Worm (Caenorhabditis elegans): ENCODE data around the gene nhr-9.
"Not testable (repeated sequence)": the region's sequence is repeated elsewhere in the genome, so short reads cannot be mapped to it uniquely, and the experiment has no call there.

The nhr-9 gene

DNA sequence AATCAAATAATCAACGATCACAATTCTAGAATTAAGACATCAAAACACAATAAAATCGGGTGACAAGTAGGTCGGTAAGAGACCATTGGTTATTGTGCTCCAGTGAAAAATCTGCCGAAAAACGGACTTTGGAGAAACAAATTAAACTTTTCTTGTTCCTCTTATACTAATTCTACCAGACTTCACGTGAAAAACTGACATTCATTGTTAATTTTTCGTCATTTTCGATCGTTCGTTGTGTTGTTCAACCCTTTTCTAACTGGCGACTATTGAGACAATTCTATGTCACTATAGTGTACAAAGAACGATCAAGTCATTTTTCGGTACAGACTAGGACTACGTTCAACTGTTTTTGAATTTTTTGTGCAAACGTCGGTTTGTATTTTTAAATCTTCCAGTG lies 25.2 kb downstream of the nhr-9 start:
- TF ChIP-seq unc-62 (GFP tag; optimal IDR thresholded peaks at IDR 0.05) = no peak

- TF ChIP-seq unc-62 (GFP tag; optimal IDR thresholded peaks at IDR 0.05) = no peak
Observed at ce11 chrIII:7122860-7123259, 27.6 kb downstream of the nhr-9 start, which contains the start of the genes B0280.9 and rpia-1. TSS of gene B0280.9 (minus strand) at chrIII:7122895. TSS of gene rpia-1 (plus strand) at chrIII:7123128.

- no peak for TF ChIP-seq unc-62 (GFP tag; optimal IDR thresholded peaks at IDR 0.05)
Observed at ce11 chrIII:7124364-7124763, 29.1 kb downstream of the nhr-9 start, which contains the start of gene B0280.2. TSS of gene B0280.2 (plus strand) at chrIII:7124664.

- TF ChIP-seq unc-62 (GFP tag; optimal IDR thresholded peaks at IDR 0.05) = not testable (repeated sequence)
Observed at ce11 chrIII:7128601-7129000, 33.3 kb downstream of the nhr-9 start, which contains the start of gene viro-2. TSS of gene viro-2 (plus strand) at chrIII:7128901.

DNA sequence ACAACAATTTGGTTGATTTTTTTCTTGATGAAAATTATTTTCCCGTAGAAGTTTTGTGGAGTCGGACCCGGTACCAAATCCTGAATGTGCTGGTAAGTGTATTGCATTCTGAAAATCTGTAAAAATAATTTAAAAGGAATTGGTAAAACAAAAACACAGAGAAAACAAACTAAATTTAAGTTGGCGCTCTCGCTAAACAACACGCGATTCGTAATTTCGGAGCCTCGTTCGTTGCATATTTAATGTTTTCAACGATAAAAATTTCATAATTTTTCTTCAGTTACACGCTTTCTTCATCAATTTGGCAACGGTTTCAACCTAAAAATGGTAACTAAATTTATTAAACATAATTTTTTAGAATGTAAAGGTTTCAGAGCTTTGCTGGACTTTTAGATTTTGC lies 38.3 kb downstream of the nhr-9 start, which contains the start of the genes pot-1 and ggtb-1:
Gene pot-1, minus strand, starts transcription at position 120 of the 400 bp plus-strand sequence.
Gene ggtb-1, plus strand, starts transcription at position 208 of the 400 bp plus-strand sequence.
- TF ChIP-seq unc-62 (GFP tag; optimal IDR thresholded peaks at IDR 0.05) = no peak

DNA sequence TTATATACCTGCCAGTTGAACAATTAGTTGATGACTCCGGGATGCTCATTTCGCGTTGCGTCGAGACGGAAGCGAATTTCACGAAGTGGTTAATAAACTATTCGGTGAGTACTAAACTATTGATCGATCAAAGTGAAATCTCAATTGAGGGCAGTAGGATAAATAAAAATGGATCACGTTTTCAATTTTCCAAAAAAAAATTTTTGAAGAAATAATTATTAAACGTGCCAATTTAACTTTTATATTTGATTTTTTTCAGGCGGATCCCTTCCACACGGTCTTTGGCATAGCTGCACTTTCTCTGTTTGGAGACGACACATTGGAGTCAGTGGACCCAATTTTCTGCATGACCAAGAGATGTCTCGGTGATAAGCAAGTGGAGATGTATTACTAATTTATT lies 40.8 kb downstream of the nhr-9 start, which contains the start of gene B0280.17:
Gene B0280.17, minus strand, starts transcription at position 101 of the 400 bp plus-strand sequence.
- TF ChIP-seq unc-62 (GFP tag; optimal IDR thresholded peaks at IDR 0.05) = no peak

ce11 chrIII:7138178-7138577 lies 42.9 kb downstream of the nhr-9 start, which contains the start of gene B0280.11:
TSS of gene B0280.11 (minus strand) at chrIII:7138278.
- no peak for TF ChIP-seq unc-62 (GFP tag; optimal IDR thresholded peaks at IDR 0.05)

ce11 chrIII:7140228-7140710 lies 45.0 kb downstream of the nhr-9 start:
- no peak for TF ChIP-seq unc-62 (GFP tag; optimal IDR thresholded peaks at IDR 0.05)

DNA sequence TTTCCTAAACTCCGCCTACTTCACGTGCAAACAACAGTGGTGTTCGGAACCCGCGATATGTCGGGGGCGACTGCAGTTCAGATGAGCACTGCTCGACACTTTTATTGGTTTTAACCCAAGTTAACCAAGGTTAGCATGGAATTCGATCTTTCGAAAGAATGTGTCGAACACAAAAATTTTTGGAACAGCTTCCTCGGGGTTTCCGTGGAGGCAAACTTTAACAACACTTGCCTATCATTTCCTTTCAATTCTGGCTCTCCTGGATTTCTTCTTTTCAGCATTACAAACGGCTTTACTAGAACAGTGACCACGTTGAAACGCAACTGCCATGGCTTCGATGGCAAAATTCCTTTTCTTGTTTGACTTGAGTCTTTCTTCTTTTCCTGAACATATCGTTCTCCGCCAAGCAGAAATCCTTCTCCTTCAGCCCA lies 46.0 kb downstream of the nhr-9 start:
- TF ChIP-seq unc-62 (GFP tag; optimal IDR thresholded peaks at IDR 0.05) = no peak

- TF ChIP-seq unc-62 (GFP tag; optimal IDR thresholded peaks at IDR 0.05) = no peak
Observed at ce11 chrIII:7142172-7142601, 46.9 kb downstream of the nhr-9 start.

ce11 chrIII:7144749-7145148 lies 49.5 kb downstream of the nhr-9 start, which contains the start of gene glr-2:
TSS of gene glr-2 (minus strand) at chrIII:7144959.
- no peak for TF ChIP-seq unc-62 (GFP tag; optimal IDR thresholded peaks at IDR 0.05)

DNA sequence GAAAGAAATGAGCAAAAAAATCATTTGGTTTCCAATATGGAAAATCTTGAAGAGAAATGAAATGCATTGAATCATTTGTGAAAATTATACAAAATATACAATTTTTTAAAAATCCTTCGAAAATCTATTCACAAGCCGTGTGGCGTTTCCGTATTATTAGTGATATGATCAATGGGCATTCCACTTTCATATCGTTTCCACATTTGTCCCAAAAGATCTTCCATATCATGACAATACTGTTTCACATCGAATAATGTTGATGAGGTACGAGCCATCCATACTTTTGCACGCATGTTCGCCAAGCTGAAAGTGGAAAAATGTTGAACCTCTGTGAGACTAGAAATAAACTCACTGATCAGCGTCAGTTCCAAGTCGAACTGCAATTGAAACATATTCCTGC lies 51.1 kb downstream of the nhr-9 start:
- no peak for TF ChIP-seq unc-62 (GFP tag; optimal IDR thresholded peaks at IDR 0.05)

Measured in whole organism, dauer.